Worm (Caenorhabditis elegans): Measurements from ENCODE around the gene Y55F3AM.5.

Gene Y55F3AM.5

ce11 chrIV:972811-973428 lies 26.1 kb upstream of the Y55F3AM.5 start (continued):
- TF ChIP-seq lin-54 (GFP tag; optimal IDR thresholded peaks at IDR 0.05): no peak

DNA sequence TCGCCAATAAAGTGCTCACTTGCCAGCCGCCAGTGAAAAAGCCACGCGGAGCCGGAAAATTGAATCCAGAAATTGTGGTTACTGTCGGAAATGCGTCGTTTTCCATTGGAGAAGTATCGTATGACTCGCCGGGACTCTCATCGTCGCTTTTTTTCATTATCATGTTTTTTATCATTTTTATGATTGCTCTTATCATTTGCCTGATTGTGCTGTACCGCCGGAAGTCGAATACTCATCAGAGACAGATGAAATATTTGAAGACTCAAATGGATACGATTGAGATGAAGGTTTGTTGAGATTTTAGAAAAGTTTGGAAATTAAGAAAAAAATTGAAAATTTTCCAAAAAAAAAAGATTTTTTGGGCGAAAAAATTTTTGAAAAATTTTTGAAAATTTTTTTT lies 22.6 kb upstream of the Y55F3AM.5 start:
- TF ChIP-seq lin-26 (GFP tag; IDR thresholded peaks at IDR 0.05) (no peak), zfh-2 (GFP tag; conservative IDR thresholded peaks at IDR 0.05) (0 out of 2 replicates have a peak, but pooled peaks have one; percentile 0)

DNA sequence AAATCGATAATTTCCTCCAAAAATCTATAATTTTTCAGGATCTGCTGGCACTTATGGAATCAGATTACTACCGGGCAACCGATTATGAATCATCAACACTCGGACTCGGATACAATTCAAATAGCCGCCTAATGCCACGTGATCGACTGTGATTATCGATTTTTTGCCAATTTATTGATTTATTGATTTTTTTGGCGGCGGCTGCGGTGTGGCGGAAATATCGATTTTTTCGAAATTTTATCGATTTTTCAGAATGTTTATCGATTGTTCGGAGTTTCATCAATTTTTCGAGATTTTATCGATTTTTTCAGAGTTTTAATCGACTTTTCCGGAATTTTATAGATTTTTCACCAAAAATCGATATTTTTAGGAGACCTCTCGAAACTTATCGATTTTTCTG lies 15.5 kb upstream of the Y55F3AM.5 start:
- TF ChIP-seq cebp-2 (GFP tag; IDR thresholded peaks at IDR 0.05) (no peak), die-1 (tag; optimal IDR thresholded peaks at IDR 0.05) (no peak), F57A8.1 (GFP tag; optimal IDR thresholded peaks at IDR 0.05) (no peak), ceh-79 (tag; optimal IDR thresholded peaks at IDR 0.05) (no peak), Y67H2A.10 (GFP tag; conservative IDR thresholded peaks at IDR 0.05) (no peak), F57C9.4 (tag; optimal IDR thresholded peaks at IDR 0.05) (no peak), ccch-3 (GFP tag; optimal IDR thresholded peaks at IDR 0.05) (no peak), Y79H2A.3 (GFP tag; conservative IDR thresholded peaks at IDR 0.05) (no peak), Y95B8A.8 (GFP tag; IDR thresholded peaks at IDR 0.05) (no peak), ceh-40 (GFP tag; IDR thresholded peaks at IDR 0.05) (no peak), tlf-1 (GFP tag; optimal IDR thresholded peaks at IDR 0.05) (no peak), dpff-1 (tag; optimal IDR thresholded peaks at IDR 0.05) (no peak), madf-6 (GFP tag; IDR thresholded peaks at IDR 0.05) (no peak), him-1 (tag; optimal IDR thresholded peaks at IDR 0.05) (no peak), Y56A3A.18 (GFP tag; IDR thresholded peaks at IDR 0.05) (no peak), ama-1 (optimal IDR thresholded peaks at IDR 0.05) (no peak), ama-1 (GFP tag; optimal IDR thresholded peaks at IDR 0.05) (no peak), sptf-2 (GFP tag; optimal IDR thresholded peaks at IDR 0.05) (no peak), ets-4 (GFP tag; optimal IDR thresholded peaks at IDR 0.05) (no peak), dox-1 (GFP tag; IDR thresholded peaks at IDR 0.05) (no peak), lin-26 (GFP tag; IDR thresholded peaks at IDR 0.05) (no peak)

ce11 chrIV:990352-990751 lies 8.7 kb upstream of the Y55F3AM.5 start, which contains the start of gene egrh-2:
egrh-2 (minus strand) TSS chrIV:990452.
- no peak for TF ChIP-seq B0019.2 (GFP tag; conservative IDR thresholded peaks at IDR 0.05)
- no peak for TF ChIP-seq xnd-1 (tag; optimal IDR thresholded peaks at IDR 0.05)
- TF ChIP-seq egrh-3 (GFP tag; IDR thresholded peaks at IDR 0.05): no peak
- no peak for TF ChIP-seq C17E4.6 (GFP tag; IDR thresholded peaks at IDR 0.05)
- no peak for TF ChIP-seq ceh-100 (GFP tag; IDR thresholded peaks at IDR 0.05)
- TF ChIP-seq T07F8.4 (tag; optimal IDR thresholded peaks at IDR 0.05): no peak
- TF ChIP-seq dpff-1 (tag; optimal IDR thresholded peaks at IDR 0.05): no peak

DNA sequence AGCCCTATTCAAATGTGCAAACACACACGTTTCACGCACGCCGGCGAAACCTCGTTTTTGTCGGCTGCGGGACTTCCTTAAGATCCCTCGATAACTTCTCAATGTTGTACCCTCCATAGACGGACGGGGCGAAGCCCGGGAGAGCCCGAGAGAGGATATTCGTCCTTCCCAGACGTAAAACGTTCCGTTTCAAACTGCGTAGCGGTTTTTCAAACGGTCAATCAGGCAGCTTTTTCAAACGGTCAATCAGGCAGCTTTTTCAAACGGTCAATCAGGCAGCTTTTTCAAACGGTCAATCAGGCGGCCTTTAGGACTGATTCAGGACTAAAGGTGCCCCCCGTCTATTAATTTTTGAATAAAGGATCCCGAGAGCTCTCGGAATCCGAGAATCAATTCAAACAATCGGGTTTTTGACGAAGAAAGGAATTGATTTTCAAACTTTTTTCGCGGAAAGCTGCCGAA lies 7.8 kb upstream of the Y55F3AM.5 start:
- TF ChIP-seq lir-1 (GFP tag; conservative IDR thresholded peaks at IDR 0.05) (peak; percentile 68), mel-28 (tag; optimal IDR thresholded peaks at IDR 0.05; ENCODE audit: borderline replicate concordance) (peak; percentile 11), cebp-2 (GFP tag; IDR thresholded peaks at IDR 0.05) (no peak), rec-8 (tag; optimal IDR thresholded peaks at IDR 0.05) (peak; percentile 20 to 80), F23B12.7 (tag; optimal IDR thresholded peaks at IDR 0.05; ENCODE audit: insufficient read depth) (peak; percentile 53), hrde-1 (tag; optimal IDR thresholded peaks at IDR 0.05; ENCODE audit: borderline replicate concordance) (peak; percentile 91), F33H1.4 (GFP tag; IDR thresholded peaks at IDR 0.05) (peak; percentile 79), C06A6.2 (GFP tag; conservative IDR thresholded peaks at IDR 0.05) (no peak), B0261.1 (tag; optimal IDR thresholded peaks at IDR 0.05) (peak; percentile 24), ztf-28 (GFP tag; IDR thresholded peaks at IDR 0.05) (peak; percentile 92), nhr-80 (tag; optimal IDR thresholded peaks at IDR 0.05) (no peak), pha-4 (tag; optimal IDR thresholded peaks at IDR 0.05) (no peak), rcor-1 (GFP tag; IDR thresholded peaks at IDR 0.05) (peak; percentile 84), snpc-1.1 (tag; optimal IDR thresholded peaks at IDR 0.05; ENCODE audit: insufficient read depth) (peak; percentile 98), let-526 (GFP tag; IDR thresholded peaks at IDR 0.05) (no peak)

Data from whole organism, young adult.